Worm (Caenorhabditis elegans): Measurements from ENCODE around the gene M57.1.

Gene M57.1

DNA sequence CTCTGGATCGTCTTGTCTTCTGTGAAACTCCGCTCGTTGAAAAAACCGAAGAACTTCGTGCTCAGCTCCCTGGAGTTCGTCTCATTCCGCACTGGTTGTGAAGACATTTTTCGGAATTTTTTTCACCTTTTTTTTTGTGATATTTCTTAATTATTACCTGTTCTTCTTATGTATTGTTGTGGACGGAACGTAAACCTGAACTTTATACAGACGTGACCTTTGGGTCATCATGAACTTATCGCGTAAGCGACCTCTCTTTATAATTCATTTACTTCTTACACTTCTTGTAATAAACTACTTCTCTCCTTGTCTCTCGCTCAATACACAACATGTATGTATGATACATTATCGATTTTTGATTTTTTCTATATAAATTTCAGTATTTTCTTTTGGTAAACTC, at the start of gene M57.1:
TSS of gene M57.1 (plus strand) at position 301 of the 400 bp plus-strand sequence.
- no peak for TF ChIP-seq tbx-7 (tag; optimal IDR thresholded peaks at IDR 0.05)
- no peak for TF ChIP-seq pax-1 (tag; optimal IDR thresholded peaks at IDR 0.05)
- no peak for TF ChIP-seq hlh-8 (tag; optimal IDR thresholded peaks at IDR 0.05)
- no peak for TF ChIP-seq lim-6 (tag; optimal IDR thresholded peaks at IDR 0.05)
- TF ChIP-seq pqm-1 (tag; optimal IDR thresholded peaks at IDR 0.05) = no peak
- TF ChIP-seq ceh-24 (tag; optimal IDR thresholded peaks at IDR 0.05) = no peak
- TF ChIP-seq pha-2 (tag; optimal IDR thresholded peaks at IDR 0.05) = no peak
- TF ChIP-seq ceh-30 (tag; optimal IDR thresholded peaks at IDR 0.05) = no peak
- TF ChIP-seq che-1 (tag; optimal IDR thresholded peaks at IDR 0.05) = no peak
- TF ChIP-seq mec-3 (tag; optimal IDR thresholded peaks at IDR 0.05; ENCODE audit: borderline replicate concordance) = no peak
- no peak for TF ChIP-seq ama-1 (optimal IDR thresholded peaks at IDR 0.05)
- TF ChIP-seq dmd-4 (tag; optimal IDR thresholded peaks at IDR 0.05; ENCODE audit: borderline replicate concordance) = no peak
- no peak for TF ChIP-seq ceh-45 (GFP tag; IDR thresholded peaks at IDR 0.05)
- TF ChIP-seq unc-86 (tag; optimal IDR thresholded peaks at IDR 0.05) = no peak
- no peak for TF ChIP-seq tbx-2 (tag; optimal IDR thresholded peaks at IDR 0.05)
- no peak for TF ChIP-seq nhr-232 (tag; optimal IDR thresholded peaks at IDR 0.05)
- no peak for TF ChIP-seq sox-4 (tag; optimal IDR thresholded peaks at IDR 0.05)
- TF ChIP-seq K09A11.1 (tag; optimal IDR thresholded peaks at IDR 0.05; ENCODE audit: insufficient read depth) = no peak
- TF ChIP-seq elt-4 (tag; optimal IDR thresholded peaks at IDR 0.05) = no peak
- no peak for TF ChIP-seq gmeb-2 (tag; optimal IDR thresholded peaks at IDR 0.05)

DNA sequence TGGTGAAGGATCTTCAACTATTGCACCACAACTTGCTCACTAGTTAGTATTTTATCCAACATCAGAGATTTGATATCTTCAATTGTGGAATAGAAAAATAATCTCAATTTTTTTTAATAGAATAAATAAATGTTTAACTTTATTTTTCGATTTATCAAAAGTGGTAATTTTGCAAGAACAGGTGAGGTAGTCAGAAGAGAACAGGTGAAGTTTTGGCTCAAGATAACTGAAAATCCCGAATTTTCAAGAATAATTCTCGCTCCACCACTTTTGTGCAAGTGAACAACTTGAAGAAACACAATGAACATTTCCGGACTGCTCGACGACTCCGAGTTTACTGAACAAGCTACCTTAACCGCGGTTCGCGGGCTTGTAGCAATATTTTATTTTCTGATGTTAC, 40.8 kb upstream of the M57.1 start, which contains the start of gene srz-78:
TSS of gene srz-78 (plus strand) at position 301 of the 400 bp plus-strand sequence.
- no peak for TF ChIP-seq ceh-24 (tag; optimal IDR thresholded peaks at IDR 0.05)
- no peak for TF ChIP-seq mec-3 (tag; optimal IDR thresholded peaks at IDR 0.05; ENCODE audit: borderline replicate concordance)
- no peak for TF ChIP-seq madf-2 (tag; optimal IDR thresholded peaks at IDR 0.05)
- TF ChIP-seq lim-6 (tag; optimal IDR thresholded peaks at IDR 0.05) = no peak
- TF ChIP-seq fkh-10 (GFP tag; optimal IDR thresholded peaks at IDR 0.05) = no peak
- no peak for TF ChIP-seq K02D7.2 (tag; optimal IDR thresholded peaks at IDR 0.05)
- TF ChIP-seq ama-1 (optimal IDR thresholded peaks at IDR 0.05) = no peak
- no peak for TF ChIP-seq ceh-18 (tag; optimal IDR thresholded peaks at IDR 0.05)
- TF ChIP-seq ceh-2 (tag; optimal IDR thresholded peaks at IDR 0.05) = no peak
- TF ChIP-seq ets-4 (tag; optimal IDR thresholded peaks at IDR 0.05) = no peak
- TF ChIP-seq ceh-45 (GFP tag; IDR thresholded peaks at IDR 0.05) = no peak
- TF ChIP-seq hlh-15 (tag; optimal IDR thresholded peaks at IDR 0.05) = no peak
- no peak for TF ChIP-seq fkh-6 (tag; optimal IDR thresholded peaks at IDR 0.05)

DNA sequence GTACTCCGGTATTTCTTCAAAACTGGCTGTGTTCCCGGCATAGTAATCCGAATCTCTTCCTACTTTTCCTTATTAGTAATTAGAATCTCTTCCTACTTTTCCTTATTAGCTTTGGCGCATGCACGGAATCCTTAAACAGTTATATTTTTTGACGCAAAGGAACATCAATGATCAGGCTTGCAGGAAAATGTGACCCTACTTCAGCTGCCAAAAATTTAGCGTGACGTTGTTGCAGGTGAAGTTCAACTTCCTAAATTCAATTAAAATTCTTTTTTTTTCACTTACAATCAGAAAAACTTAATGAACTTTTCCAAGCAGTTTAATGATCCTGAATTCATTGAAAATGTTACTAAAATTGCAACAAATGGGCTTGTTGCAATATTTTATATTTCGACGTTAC, 39.0 kb upstream of the M57.1 start, which contains the start of gene srz-79:
TSS of gene srz-79 (plus strand) at position 301 of the 400 bp plus-strand sequence.
- TF ChIP-seq lin-11 (tag; optimal IDR thresholded peaks at IDR 0.05) = no peak
- TF ChIP-seq syd-9 (tag; optimal IDR thresholded peaks at IDR 0.05) = no peak
- TF ChIP-seq pax-1 (tag; optimal IDR thresholded peaks at IDR 0.05) = no peak
- TF ChIP-seq gmeb-2 (tag; optimal IDR thresholded peaks at IDR 0.05) = no peak
- no peak for TF ChIP-seq Y22D7AL.16 (tag; optimal IDR thresholded peaks at IDR 0.05)
- no peak for TF ChIP-seq unc-86 (tag; optimal IDR thresholded peaks at IDR 0.05)
- TF ChIP-seq ama-1 (optimal IDR thresholded peaks at IDR 0.05) = no peak
- TF ChIP-seq ahr-1 (tag; optimal IDR thresholded peaks at IDR 0.05) = no peak
- no peak for TF ChIP-seq ceh-18 (tag; optimal IDR thresholded peaks at IDR 0.05)
- TF ChIP-seq ceh-2 (tag; optimal IDR thresholded peaks at IDR 0.05) = no peak
- TF ChIP-seq hlh-30 (tag; optimal IDR thresholded peaks at IDR 0.05; ENCODE audit: insufficient read depth) = no peak
- no peak for TF ChIP-seq ceh-14 (tag; optimal IDR thresholded peaks at IDR 0.05)
- TF ChIP-seq ref-2 (tag; optimal IDR thresholded peaks at IDR 0.05) = no peak
- TF ChIP-seq mec-3 (tag; optimal IDR thresholded peaks at IDR 0.05; ENCODE audit: borderline replicate concordance) = no peak
- TF ChIP-seq rnt-1 (tag; optimal IDR thresholded peaks at IDR 0.05) = no peak
- TF ChIP-seq ceh-30 (tag; optimal IDR thresholded peaks at IDR 0.05) = no peak
- TF ChIP-seq tbx-2 (tag; optimal IDR thresholded peaks at IDR 0.05) = no peak
- no peak for TF ChIP-seq lim-6 (tag; optimal IDR thresholded peaks at IDR 0.05)
- TF ChIP-seq K09A11.1 (tag; optimal IDR thresholded peaks at IDR 0.05; ENCODE audit: insufficient read depth) = no peak

DNA sequence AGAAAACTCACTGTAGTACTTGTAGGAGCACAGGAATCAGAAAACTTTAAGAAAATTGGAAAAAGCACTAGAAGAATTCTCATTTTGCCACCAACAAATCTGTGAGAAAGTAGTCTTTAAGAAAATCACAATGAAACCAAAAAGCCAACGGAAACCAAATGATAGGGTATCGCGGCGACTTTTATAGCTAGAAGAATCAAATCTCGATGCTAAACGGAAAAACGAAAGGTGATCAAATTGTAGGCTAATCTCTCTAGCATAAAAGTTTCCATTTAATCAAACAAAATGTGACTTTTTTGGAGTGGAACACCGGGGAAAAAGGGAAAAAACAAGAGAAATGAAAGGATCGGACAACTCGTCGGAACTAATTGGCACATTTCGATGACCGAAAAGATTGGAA, 35.9 kb upstream of the M57.1 start, which contains the start of gene C09G12.17:
TSS of gene C09G12.17 (minus strand) at position 101 of the 400 bp plus-strand sequence.
- TF ChIP-seq ceh-48 (tag; optimal IDR thresholded peaks at IDR 0.05) (no peak), pax-1 (tag; optimal IDR thresholded peaks at IDR 0.05) (no peak), tbx-2 (tag; optimal IDR thresholded peaks at IDR 0.05) (no peak), hlh-8 (tag; optimal IDR thresholded peaks at IDR 0.05) (no peak), hlh-30 (tag; optimal IDR thresholded peaks at IDR 0.05; ENCODE audit: insufficient read depth) (no peak), ceh-34 (tag; optimal IDR thresholded peaks at IDR 0.05) (no peak), che-1 (tag; optimal IDR thresholded peaks at IDR 0.05) (no peak), C38D4.7 (GFP tag; optimal IDR thresholded peaks at IDR 0.05) (no peak), fkh-10 (GFP tag; optimal IDR thresholded peaks at IDR 0.05) (no peak), fkh-6 (tag; optimal IDR thresholded peaks at IDR 0.05) (no peak), tbx-7 (tag; optimal IDR thresholded peaks at IDR 0.05) (no peak), madf-2 (tag; optimal IDR thresholded peaks at IDR 0.05) (no peak), unc-42 (tag; optimal IDR thresholded peaks at IDR 0.05) (no peak), pat-9 (tag; optimal IDR thresholded peaks at IDR 0.05) (no peak), dmd-4 (tag; optimal IDR thresholded peaks at IDR 0.05; ENCODE audit: borderline replicate concordance) (no peak), ttx-3 (tag; optimal IDR thresholded peaks at IDR 0.05) (no peak), elt-4 (tag; optimal IDR thresholded peaks at IDR 0.05) (no peak), ceh-31 (tag; optimal IDR thresholded peaks at IDR 0.05) (no peak)

Data from whole organism, late embryonic.